Fruit fly (Drosophila melanogaster): ENCODE measurements around the gene TotE.

DNA sequence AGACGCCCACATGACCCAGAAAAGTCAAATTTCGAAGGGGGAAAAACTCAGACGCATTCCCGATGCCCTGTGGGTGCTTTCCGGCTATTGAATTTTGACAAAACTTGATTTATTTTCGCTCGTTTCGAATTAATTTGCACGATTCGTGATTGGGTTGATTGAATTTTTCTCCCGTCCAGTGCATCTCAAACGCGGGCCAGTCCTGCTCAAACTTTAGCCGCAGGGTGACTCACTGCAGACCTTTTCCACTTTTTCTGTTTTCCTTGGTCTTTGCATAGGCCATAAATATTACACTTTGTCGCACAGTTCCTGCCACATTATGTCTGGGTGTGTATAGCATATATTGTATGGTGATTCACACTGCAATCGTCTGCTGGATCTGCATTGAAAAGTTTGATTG is 29.8 kb upstream of the TotE start:
- TF ChIP-seq CG8478 (optimal IDR thresholded peaks at IDR 0.05) = no peak
- TF ChIP-seq pan (optimal IDR thresholded peaks at IDR 0.05) = no peak
- TF ChIP-seq Dll (optimal IDR thresholded peaks at IDR 0.05) = no peak
- TF ChIP-seq psq (optimal IDR thresholded peaks at IDR 0.05) = no peak

All from whole organism.